Fruit fly (Drosophila melanogaster) whole organism, wandering third instar larva: Measurements from ENCODE around the gene CG11349.

Experiments used
- CG32264 ChIP-seq: fragments of 200-800 bp; sonication (Bioruptor generic); optimal IDR thresholded peaks from 2 replicates; lab custom pipeline; 2016; ENCODE audit warnings: missing biosample characterization, missing genetic modification characterization
- GATAd ChIP-seq: sonication (Bioruptor generic); optimal IDR thresholded peaks from 2 replicates; lab custom pipeline; 2016; ENCODE audit warnings: missing biosample characterization, missing genetic modification characterization
- OdsH ChIP-seq: fragments of 200-800 bp; sonication (Bioruptor generic); optimal IDR thresholded peaks from 2 replicates; lab custom pipeline; 2016; ENCODE audit warnings: missing biosample characterization, mild to moderate bottlenecking, missing genetic modification characterization
- usp ChIP-seq: fragments of >200 bp; optimal IDR thresholded peaks from 2 replicates; lab custom pipeline; 2017; ENCODE audit warnings: missing biosample characterization, missing genetic modification characterization

DNA sequence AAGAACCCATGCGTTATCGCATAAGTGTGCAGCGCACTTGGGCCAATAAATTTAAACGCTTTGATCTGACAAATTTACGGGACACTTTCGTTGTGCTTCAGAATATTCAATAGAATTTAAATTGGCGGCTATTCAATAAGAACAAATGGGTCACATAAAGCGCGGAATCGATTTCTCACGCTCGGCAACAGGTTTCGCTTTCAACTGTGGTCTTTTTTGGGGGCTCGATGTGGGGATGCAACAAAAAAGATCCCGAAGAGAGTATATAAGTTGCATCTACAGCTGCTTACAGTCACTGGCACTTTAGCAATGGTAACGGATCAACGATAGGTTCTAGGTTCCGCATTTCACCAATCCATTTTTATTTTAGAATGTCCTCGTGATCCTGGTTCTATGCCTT is at the start of gene CG11349:
- TF ChIP-seq CG32264 (no peak), GATAd (GFP tag; lab: Kevin White, UChicago) (no peak), usp (no peak), OdsH (no peak)
